Worm (Caenorhabditis elegans) whole organism, L2 larva: ENCODE measurements around the gene srt-63.

Experiments
- ama-1 ChIP-seq: fragments of 150-350 bp; optimal IDR thresholded peaks from 2 replicates; lab custom pipeline; 2018; ENCODE audit warnings: inconsistent platforms
- ceh-82 ChIP-seq: fragments of 150-350 bp; optimal IDR thresholded peaks from 2 replicates; lab custom pipeline; 2014; ENCODE audit warnings: missing biosample characterization, missing genetic modification characterization
- gmeb-1 ChIP-seq: fragments of 150-350 bp; optimal IDR thresholded peaks from 2 replicates; lab custom pipeline; 2014; ENCODE audit warnings: missing biosample characterization, missing genetic modification characterization
- nhr-11 ChIP-seq: fragments of 150-350 bp; optimal IDR thresholded peaks from 2 replicates; lab custom pipeline; 2014; ENCODE audit warnings: missing biosample characterization, missing genetic modification characterization
- nhr-77 ChIP-seq: fragments of 150-350 bp; optimal IDR thresholded peaks from 2 replicates; lab custom pipeline; 2014; ENCODE audit warnings: missing biosample characterization, missing genetic modification characterization
- peb-1 ChIP-seq: fragments of 150-350 bp; optimal IDR thresholded peaks from 2 replicates; lab custom pipeline; 2014; ENCODE audit warnings: missing biosample characterization, missing genetic modification characterization
- zag-1 ChIP-seq: fragments of 150-350 bp; optimal IDR thresholded peaks from 2 replicates; lab custom pipeline; 2014; ENCODE audit warnings: missing biosample characterization, missing genetic modification characterization
- ztf-11 ChIP-seq: sonication (generic microtip); optimal IDR thresholded peaks from 2 replicates; lab custom pipeline; 2017; ENCODE audit warnings: missing biosample characterization, missing genetic modification characterization

ce11 chrV:3259168-3259622, 3.2 kb upstream of the srt-63 start, which contains the start of gene T28A11.16:
- TF ChIP-seq peb-1 (no peak), nhr-11 (no peak), ceh-82 (tag; lab: Kevin White, UChicago) (no peak), ztf-11 (tag; lab: Kevin White, UChicago) (no peak), gmeb-1 (tag; lab: Kevin White, UChicago) (no peak), ama-1 (lab: Kevin White, UChicago) (no peak), zag-1 (tag; lab: Kevin White, UChicago) (no peak), nhr-77 (tag; lab: Kevin White, UChicago) (no peak)
